Fruit fly (Drosophila melanogaster) whole organism, wandering third instar larva: Measurements from ENCODE around the gene Obp22a.

Experiments
- Abd-B ChIP-seq: fragments of >200 bp; optimal IDR thresholded peaks from 2 replicates; lab custom pipeline; 2017; ENCODE audit warnings: missing biosample characterization, missing genetic modification characterization
- CG32264 ChIP-seq: fragments of 200-800 bp; sonication (Bioruptor generic); optimal IDR thresholded peaks from 2 replicates; lab custom pipeline; 2016; ENCODE audit warnings: missing biosample characterization, missing genetic modification characterization
- CrebA ChIP-seq: fragments of 200-800 bp; sonication (Bioruptor generic); optimal IDR thresholded peaks from 2 replicates; lab custom pipeline; 2016; ENCODE audit warnings: missing biosample characterization, mild to moderate bottlenecking, missing genetic modification characterization, borderline replicate concordance
- Dif ChIP-seq: fragments of 200-275, 200-300 bp; sonication (Bioruptor generic); optimal IDR thresholded peaks from 2 replicates; lab custom pipeline; 2018; ENCODE audit warnings: missing biosample characterization, missing genetic modification characterization; ENCODE audit not compliant: partially characterized antibody
- GATAd ChIP-seq: sonication (Bioruptor generic); optimal IDR thresholded peaks from 2 replicates; lab custom pipeline; 2016; ENCODE audit warnings: missing biosample characterization, missing genetic modification characterization
- HLH106 ChIP-seq: fragments of 200-800 bp; optimal IDR thresholded peaks from 3 replicates; lab custom pipeline; 2019; ENCODE audit warnings: missing biosample characterization, mild to moderate bottlenecking, missing genetic modification characterization, moderate library complexity
- Hnf4 ChIP-seq: fragments of 200-800 bp; sonication (Bioruptor generic); optimal IDR thresholded peaks from 2 replicates; lab custom pipeline; 2016; ENCODE audit warnings: missing biosample characterization, mild to moderate bottlenecking, missing genetic modification characterization
- Hr78 ChIP-seq: fragments of >200 bp; optimal IDR thresholded peaks from 2 replicates; lab custom pipeline; 2017; ENCODE audit warnings: missing biosample characterization, missing genetic modification characterization
- Hr83 ChIP-seq: fragments of 200-300 bp; sonication (Bioruptor generic); optimal IDR thresholded peaks from 2 replicates; lab custom pipeline; 2016; ENCODE audit warnings: missing biosample characterization, mild to moderate bottlenecking, missing genetic modification characterization, moderate library complexity; ENCODE audit not compliant: poor library complexity, severe bottlenecking
- Jra ChIP-seq: sonication (Bioruptor generic); optimal IDR thresholded peaks from 2 replicates; lab custom pipeline; 2016; ENCODE audit warnings: missing biosample characterization, missing genetic modification characterization
- OdsH ChIP-seq: fragments of 200-800 bp; sonication (Bioruptor generic); optimal IDR thresholded peaks from 2 replicates; lab custom pipeline; 2016; ENCODE audit warnings: missing biosample characterization, mild to moderate bottlenecking, missing genetic modification characterization
- Rel ChIP-seq, 2 experiments: fragments of 200-800 bp; sonication (Bioruptor generic) in 1 of 2; optimal IDR thresholded peaks; 2 replicates in 1 of 2; 3 replicates in 1 of 2; lab custom pipeline; 2016 to 2019; ENCODE audit warnings: mild to moderate bottlenecking in 2 of 2, missing biosample characterization in 2 of 2, missing genetic modification characterization in 2 of 2, moderate library complexity in 1 of 2
- Vsx2 ChIP-seq: fragments of 200-300, 225-300 bp; sonication (Bioruptor generic); optimal IDR thresholded peaks from 2 replicates; lab custom pipeline; 2018; ENCODE audit warnings: missing biosample characterization, missing genetic modification characterization; ENCODE audit not compliant: partially characterized antibody
- brk ChIP-seq: fragments of 200-800 bp; sonication (Bioruptor generic); optimal IDR thresholded peaks from 2 replicates; lab custom pipeline; 2016; ENCODE audit warnings: missing biosample characterization, mild to moderate bottlenecking, missing genetic modification characterization
- dl ChIP-seq, 2 experiments: fragments of 175-275, 200-275 bp in 1 of 2; fragments of 200-275 bp in 1 of 2; sonication (Bioruptor generic); optimal IDR thresholded peaks; lab custom pipeline; 2018; ENCODE audit warnings: mild to moderate bottlenecking in 2 of 2, missing biosample characterization in 2 of 2, missing genetic modification characterization in 2 of 2, moderate library complexity in 2 of 2; ENCODE audit not compliant: partially characterized antibody in 2 of 2, insufficient read depth in 1 of 2
- dmrt93B ChIP-seq: fragments of 200-800 bp; sonication (Bioruptor generic); optimal IDR thresholded peaks from 2 replicates; lab custom pipeline; 2018; ENCODE audit warnings: missing biosample characterization, mild to moderate bottlenecking, missing genetic modification characterization
- ey ChIP-seq: fragments of 200-800 bp; sonication (Bioruptor generic); optimal IDR thresholded peaks from 2 replicates; lab custom pipeline; 2016; ENCODE audit warnings: missing biosample characterization, missing genetic modification characterization
- fru ChIP-seq: fragments of 200-800 bp; sonication (Bioruptor generic); optimal IDR thresholded peaks from 3 replicates; lab custom pipeline; 2016; ENCODE audit warnings: missing biosample characterization, mild to moderate bottlenecking, missing genetic modification characterization
- h ChIP-seq: fragments of 200-800 bp; sonication (Bioruptor generic); optimal IDR thresholded peaks from 3 replicates; lab custom pipeline; 2016; ENCODE audit warnings: missing biosample characterization, mild to moderate bottlenecking, missing genetic modification characterization
- jim ChIP-seq: fragments of 175-275, 200-325 bp; sonication (Bioruptor generic); optimal IDR thresholded peaks from 2 replicates; lab custom pipeline; 2016; ENCODE audit warnings: missing biosample characterization, mild to moderate bottlenecking, missing genetic modification characterization
- lola ChIP-seq: fragments of >200 bp; optimal IDR thresholded peaks from 2 replicates; lab custom pipeline; 2017; ENCODE audit warnings: missing biosample characterization, missing genetic modification characterization
- pan ChIP-seq: fragments of >200 bp; optimal IDR thresholded peaks from 2 replicates; lab custom pipeline; 2017
- sage ChIP-seq: fragments of 200-800 bp; sonication (Bioruptor generic); optimal IDR thresholded peaks from 2 replicates; lab custom pipeline; 2016; ENCODE audit warnings: missing biosample characterization, mild to moderate bottlenecking, missing genetic modification characterization
- sv ChIP-seq: fragments of 200-800 bp; sonication (Bioruptor generic); optimal IDR thresholded peaks from 3 replicates; lab custom pipeline; 2016; ENCODE audit warnings: missing biosample characterization, missing genetic modification characterization
- usp ChIP-seq: fragments of >200 bp; optimal IDR thresholded peaks from 2 replicates; lab custom pipeline; 2017; ENCODE audit warnings: missing biosample characterization, missing genetic modification characterization
- woc ChIP-seq: sonication (Bioruptor generic); optimal IDR thresholded peaks from 2 replicates; lab custom pipeline; 2016; ENCODE audit warnings: missing biosample characterization, mild to moderate bottlenecking, missing genetic modification characterization

Gene Obp22a

DNA sequence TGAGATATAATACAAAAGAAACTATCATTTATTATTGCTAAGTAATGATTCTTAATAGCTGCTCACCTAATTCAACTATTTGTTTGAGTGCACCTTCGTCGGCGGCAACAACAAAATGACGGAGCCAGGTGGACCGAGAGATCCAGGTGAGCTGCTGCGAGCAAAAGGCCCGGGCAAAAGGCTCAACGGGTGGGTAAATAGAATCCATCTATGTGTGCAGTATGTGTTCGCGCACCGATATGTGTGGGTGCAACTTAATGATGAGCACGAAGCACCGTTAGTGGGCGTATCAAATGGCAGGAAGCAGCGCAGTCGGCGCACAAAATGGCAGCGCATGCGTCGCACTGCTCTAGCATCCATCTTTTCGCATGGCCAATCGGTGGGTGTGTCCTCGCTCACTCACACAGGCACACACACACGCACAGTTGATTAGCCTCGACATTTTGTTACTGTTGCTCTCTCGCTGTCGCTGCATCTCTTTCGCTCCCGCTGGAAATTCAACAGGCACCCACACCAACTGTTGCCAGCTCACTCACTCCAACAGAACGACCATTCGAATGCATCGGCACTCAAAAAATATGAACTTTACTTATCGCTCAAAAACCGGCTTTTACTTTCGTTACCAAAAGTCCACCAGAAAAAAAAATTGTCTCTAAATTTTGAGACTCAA lies 19.4 kb downstream of the Obp22a start:
- TF ChIP-seq dmrt93B (GFP tag; lab: Kevin White, UChicago): no peak
- peak; percentile 100 for TF ChIP-seq Vsx2 (GFP tag; lab: Kevin White, UChicago)

DNA sequence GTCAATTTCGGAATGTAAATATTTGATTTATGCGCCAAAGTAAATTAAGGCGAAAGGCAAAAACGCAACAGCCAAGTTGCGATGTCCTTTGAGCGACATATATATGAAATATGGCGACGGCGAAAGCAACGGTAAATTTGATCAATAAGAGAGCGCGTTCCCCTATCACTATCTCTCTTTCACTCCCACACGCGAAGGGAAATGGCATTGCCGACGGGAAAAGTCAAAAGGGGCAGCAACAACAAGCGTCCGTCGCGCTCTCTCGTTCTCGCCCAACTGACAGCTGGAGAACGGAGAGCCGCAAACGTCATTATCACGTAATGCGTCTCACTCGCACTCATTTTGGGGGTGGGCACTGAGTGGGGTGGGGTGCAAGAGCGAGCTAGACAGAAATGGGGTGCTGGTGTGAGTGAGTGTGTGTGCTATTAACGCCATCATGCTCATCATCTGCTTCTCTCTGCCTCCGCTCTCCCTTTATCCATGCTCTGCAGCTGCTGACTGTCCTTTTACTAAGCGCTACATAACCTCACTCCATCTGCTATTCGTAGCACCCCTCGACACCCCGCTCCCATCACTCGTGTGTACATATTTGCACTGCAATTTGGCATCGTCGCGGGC lies 21.5 kb downstream of the Obp22a start, which contains the start of gene erm:
Gene erm, minus strand, starts transcription at position 51 of the 618 bp plus-strand sequence.
- TF ChIP-seq woc (GFP tag; lab: Kevin White, UChicago): no peak
- no peak for TF ChIP-seq dmrt93B (GFP tag; lab: Kevin White, UChicago)
- no peak for TF ChIP-seq CG32264 (GFP tag; lab: Kevin White, UChicago)
- no peak for TF ChIP-seq Hnf4
- TF ChIP-seq dl (GFP tag; optimal IDR thresholded peaks at IDR 0.05; lab: Kevin White, UChicago; ENCODE audit: insufficient read depth in 1 of 2, partially characterized antibody in 2 of 2): no peak
- TF ChIP-seq lola (GFP tag; lab: Kevin White, UChicago): no peak
- TF ChIP-seq CrebA: no peak
- no peak for TF ChIP-seq Hr83 (GFP tag; lab: Kevin White, UChicago)
- no peak for TF ChIP-seq jim (GFP tag; lab: Kevin White, UChicago)
- no peak for TF ChIP-seq usp (GFP tag; lab: Kevin White, UChicago)
- TF ChIP-seq HLH106 (tag; lab: Kevin White, UChicago): no peak
- TF ChIP-seq Dif (GFP tag; lab: Kevin White, UChicago): no peak
- TF ChIP-seq brk (GFP tag; lab: Kevin White, UChicago): no peak
- TF ChIP-seq h (GFP tag; lab: Kevin White, UChicago): no peak
- no peak for TF ChIP-seq sage (GFP tag; lab: Kevin White, UChicago)
- no peak for TF ChIP-seq Rel (GFP tag; optimal IDR thresholded peaks at IDR 0.05; lab: Kevin White, UChicago)
- TF ChIP-seq Rel (tag; optimal IDR thresholded peaks at IDR 0.05; lab: Kevin White, UChicago): no peak
- TF ChIP-seq Abd-B (GFP tag; lab: Kevin White, UChicago): no peak
- no peak for TF ChIP-seq Jra (GFP tag; lab: Kevin White, UChicago)
- TF ChIP-seq Vsx2 (GFP tag; lab: Kevin White, UChicago): no peak
- no peak for TF ChIP-seq sv (GFP tag; lab: Kevin White, UChicago)

DNA sequence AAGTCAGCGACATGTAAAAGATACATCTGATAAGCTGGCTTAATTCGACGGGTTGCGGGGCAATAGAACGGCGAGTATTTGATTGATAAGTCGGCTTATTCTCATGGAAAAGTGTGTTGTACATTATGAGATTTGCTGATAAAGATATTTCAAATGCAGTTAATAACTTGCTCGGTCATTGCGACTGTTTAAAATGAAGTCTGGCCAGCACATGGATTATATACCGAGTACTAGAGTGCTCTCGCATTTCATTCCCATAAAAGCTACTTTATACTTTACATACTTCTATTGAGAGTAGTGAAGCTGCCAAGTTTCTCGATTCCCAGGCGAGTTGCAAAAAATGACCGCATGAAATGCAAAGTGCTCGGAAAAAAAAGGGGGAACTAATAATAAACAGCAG lies 24.1 kb downstream of the Obp22a start:
- no peak for TF ChIP-seq GATAd (GFP tag; lab: Kevin White, UChicago)
- TF ChIP-seq OdsH (GFP tag; lab: Kevin White, UChicago): no peak
- no peak for TF ChIP-seq Hnf4
- TF ChIP-seq HLH106 (tag; lab: Kevin White, UChicago): no peak
- no peak for TF ChIP-seq woc (GFP tag; lab: Kevin White, UChicago)

DNA sequence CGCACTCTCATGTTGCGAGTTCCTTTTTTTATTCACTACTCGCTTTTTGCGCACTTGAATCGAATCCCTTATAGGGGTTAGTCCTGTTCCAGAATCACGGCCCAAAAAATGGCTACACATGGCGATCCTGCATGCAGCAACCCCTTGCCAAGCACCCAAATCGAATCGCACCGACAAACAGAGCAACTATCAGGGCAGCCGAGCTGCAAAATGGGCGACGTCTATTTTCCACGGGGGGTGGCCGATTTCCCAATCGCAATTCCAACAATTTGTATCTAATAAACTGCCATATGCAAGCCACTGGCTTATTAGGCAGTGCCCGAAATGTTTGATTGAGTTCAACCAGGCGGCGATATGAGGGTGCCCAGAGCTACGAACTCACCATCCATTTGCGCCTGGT lies 24.7 kb downstream of the Obp22a start:
- TF ChIP-seq fru (GFP tag; lab: Kevin White, UChicago) (no peak), h (GFP tag; lab: Kevin White, UChicago) (no peak), woc (GFP tag; lab: Kevin White, UChicago) (no peak), Jra (GFP tag; lab: Kevin White, UChicago) (no peak), CrebA (no peak), Hr78 (GFP tag; lab: Kevin White, UChicago) (no peak), Hnf4 (no peak)

DNA sequence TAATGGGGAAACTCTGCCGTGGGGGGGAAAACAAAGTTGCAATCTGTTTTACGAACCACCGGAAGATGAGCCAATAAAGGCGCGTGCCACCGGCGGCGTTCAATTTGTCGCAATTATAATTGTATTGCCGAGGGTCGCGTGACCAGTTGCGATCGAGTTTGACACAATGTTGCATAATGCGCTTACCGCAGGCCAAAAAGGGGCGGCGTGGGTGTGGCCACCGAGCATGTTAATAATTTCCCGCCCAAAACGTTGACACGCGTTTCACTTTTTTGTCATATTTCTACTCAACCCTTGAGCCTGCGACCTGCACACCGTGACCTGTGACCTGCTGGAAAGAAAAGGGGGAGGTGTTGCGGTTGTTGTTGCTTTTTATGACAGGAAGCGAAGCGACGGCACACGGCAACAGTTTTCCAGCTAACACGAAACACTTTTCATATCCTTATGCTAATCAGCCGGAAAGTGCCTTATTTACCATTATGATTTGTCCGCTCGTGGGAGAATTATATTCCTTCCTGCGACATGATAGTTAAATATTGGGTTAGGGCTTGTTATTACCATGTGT lies 29.9 kb downstream of the Obp22a start:
- TF ChIP-seq lola (GFP tag; lab: Kevin White, UChicago): no peak
- no peak for TF ChIP-seq dmrt93B (GFP tag; lab: Kevin White, UChicago)
- no peak for TF ChIP-seq usp (GFP tag; lab: Kevin White, UChicago)
- no peak for TF ChIP-seq HLH106 (tag; lab: Kevin White, UChicago)
- TF ChIP-seq ey (GFP tag; lab: Kevin White, UChicago): no peak
- no peak for TF ChIP-seq dl (GFP tag; optimal IDR thresholded peaks at IDR 0.05; lab: Kevin White, UChicago; ENCODE audit: insufficient read depth in 1 of 2, partially characterized antibody in 2 of 2)
- TF ChIP-seq pan (lab: Kevin White, UChicago): no peak
- TF ChIP-seq fru (GFP tag; lab: Kevin White, UChicago): no peak
- no peak for TF ChIP-seq Hr78 (GFP tag; lab: Kevin White, UChicago)
- no peak for TF ChIP-seq Jra (GFP tag; lab: Kevin White, UChicago)
- no peak for TF ChIP-seq Hnf4
